Fruit fly (Drosophila melanogaster) whole organism, prepupa: ENCODE results near the gene CG2604.

Experiments
- Blimp-1 ChIP-seq: fragments of 200-800 bp; sonication (Bioruptor generic); optimal IDR thresholded peaks from 3 replicates; lab custom pipeline; 2017; ENCODE audit warnings: missing biosample characterization, missing genetic modification characterization, mild to moderate bottlenecking, moderate library complexity, missing genetic modification reagents
- CG10631 ChIP-seq: fragments of 200-800 bp; sonication (Bioruptor generic); optimal IDR thresholded peaks from 2 replicates; lab custom pipeline; 2016; ENCODE audit warnings: missing biosample characterization, missing genetic modification characterization
- CG10669 ChIP-seq: fragments of 200-800 bp; sonication (Bioruptor generic); optimal IDR thresholded peaks from 3 replicates; lab custom pipeline; 2018; ENCODE audit warnings: missing biosample characterization, mild to moderate bottlenecking, missing genetic modification characterization, moderate library complexity
- CG11294 ChIP-seq: fragments of 200-800 bp; sonication (Bioruptor generic); IDR thresholded peaks from 2 replicates; pipeline ENCODE4 v1.3.6; 2022; ENCODE audit warnings: missing biosample characterization, missing genetic modification characterization
- CG11762 ChIP-seq: fragments of 200-800 bp; sonication (Bioruptor generic); optimal IDR thresholded peaks from 3 replicates; lab custom pipeline; 2016; ENCODE audit warnings: missing biosample characterization, missing genetic modification characterization; ENCODE audit not compliant: insufficient read depth
- CG15336 ChIP-seq: fragments of 200-800 bp; sonication (Bioruptor generic); IDR thresholded peaks from 2 replicates; pipeline ENCODE4 v1.3.6; 2022; ENCODE audit warnings: missing biosample characterization, missing genetic modification characterization
- CG1621 ChIP-seq: fragments of 200-800 bp; sonication (Bioruptor generic); optimal IDR thresholded peaks from 3 replicates; lab custom pipeline; 2018; ENCODE audit warnings: missing biosample characterization, mild to moderate bottlenecking, missing genetic modification characterization
- CG31627 ChIP-seq: fragments of 200-800 bp; sonication (Bioruptor generic); optimal IDR thresholded peaks from 3 replicates; lab custom pipeline; 2016; ENCODE audit warnings: missing biosample characterization, missing genetic modification characterization
- CG32006 ChIP-seq: fragments of 200-800 bp; sonication (Bioruptor generic); optimal IDR thresholded peaks from 3 replicates; lab custom pipeline; 2017; ENCODE audit warnings: missing biosample characterization, mild to moderate bottlenecking, missing genetic modification characterization
- CG3919 ChIP-seq: fragments of 200-800 bp; sonication (Bioruptor generic); optimal IDR thresholded peaks from 3 replicates; lab custom pipeline; 2016; ENCODE audit warnings: missing biosample characterization, missing genetic modification characterization
- CG6163 ChIP-seq: fragments of 200-800 bp; sonication (Bioruptor generic); IDR thresholded peaks from 3 replicates; pipeline ENCODE4 v1.3.6; 2022; ENCODE audit warnings: missing biosample characterization, missing genetic modification characterization
- CG6276 ChIP-seq: fragments of 200-800 bp; sonication (Bioruptor generic); optimal IDR thresholded peaks from 2 replicates; lab custom pipeline; 2017; ENCODE audit warnings: missing biosample characterization, mild to moderate bottlenecking, missing genetic modification characterization
- CG6792 ChIP-seq: fragments of 200-800 bp; sonication (Bioruptor generic); optimal IDR thresholded peaks from 3 replicates; lab custom pipeline; 2016; ENCODE audit warnings: missing biosample characterization, missing genetic modification characterization
- CG7368 ChIP-seq: fragments of 200-800 bp; sonication (Bioruptor generic); optimal IDR thresholded peaks from 3 replicates; lab custom pipeline; 2016; ENCODE audit warnings: missing biosample characterization, missing genetic modification characterization
- CG8119 ChIP-seq: fragments of 200-800 bp; sonication (Bioruptor generic); IDR thresholded peaks from 3 replicates; pipeline ENCODE4 v1.3.6; 2022; ENCODE audit warnings: missing biosample characterization, missing genetic modification characterization
- CG8319 ChIP-seq: fragments of 200-800 bp; sonication (Bioruptor generic); optimal IDR thresholded peaks from 3 replicates; lab custom pipeline; 2016; ENCODE audit warnings: missing biosample characterization, missing genetic modification characterization
- CG9139 ChIP-seq: fragments of 200-800 bp; sonication (Bioruptor generic); optimal IDR thresholded peaks from 3 replicates; lab custom pipeline; 2017; ENCODE audit warnings: missing biosample characterization, mild to moderate bottlenecking, missing genetic modification characterization
- Eip78C ChIP-seq: fragments of 200-800 bp; sonication (Bioruptor generic); peaks from one replicate; lab custom pipeline; 2016; ENCODE audit warnings: missing biosample characterization, missing genetic modification characterization
- Eip93F ChIP-seq: fragments of 200-800 bp; sonication (Bioruptor generic); optimal IDR thresholded peaks from 2 replicates; lab custom pipeline; 2016; ENCODE audit warnings: missing biosample characterization, mild to moderate bottlenecking, missing genetic modification characterization
- Gug ChIP-seq: fragments of 200-800 bp; sonication (Bioruptor generic); IDR thresholded peaks from 2 replicates; pipeline ENCODE4 v1.3.6; 2022; ENCODE audit warnings: missing biosample characterization, missing genetic modification characterization
- Hr38 ChIP-seq: sonication (Bioruptor generic); optimal IDR thresholded peaks from 2 replicates; lab custom pipeline; 2016; ENCODE audit warnings: missing biosample characterization, missing genetic modification characterization
- Hr39 ChIP-seq: fragments of 200-800 bp; sonication (Bioruptor generic); optimal IDR thresholded peaks from 2 replicates; lab custom pipeline; 2016; ENCODE audit warnings: missing biosample characterization, missing genetic modification characterization
- Lpt ChIP-seq: fragments of 200-800 bp; sonication (Bioruptor generic); optimal IDR thresholded peaks from 3 replicates; lab custom pipeline; 2016; ENCODE audit warnings: missing biosample characterization, missing genetic modification characterization
- Met ChIP-seq: fragments of 200-800 bp; sonication (Bioruptor generic); optimal IDR thresholded peaks from 3 replicates; lab custom pipeline; 2016; ENCODE audit warnings: missing biosample characterization, missing genetic modification characterization
- OdsH ChIP-seq: fragments of 200-800 bp; sonication (Bioruptor generic); optimal IDR thresholded peaks from 3 replicates; lab custom pipeline; 2016; ENCODE audit warnings: missing biosample characterization, missing genetic modification characterization
- achi ChIP-seq: fragments of 200-800 bp; sonication (Bioruptor generic); optimal IDR thresholded peaks from 3 replicates; lab custom pipeline; 2016; ENCODE audit warnings: missing biosample characterization, missing genetic modification characterization
- acj6 ChIP-seq: fragments of 200-800 bp; sonication (Bioruptor generic); optimal IDR thresholded peaks from 3 replicates; lab custom pipeline; 2016; ENCODE audit warnings: missing biosample characterization, missing genetic modification characterization
- dac ChIP-seq: fragments of 200-800 bp; sonication (Bioruptor generic); optimal IDR thresholded peaks from 2 replicates; lab custom pipeline; 2017; ENCODE audit warnings: missing biosample characterization, mild to moderate bottlenecking, missing genetic modification characterization
- dsx ChIP-seq: fragments of 200-800 bp; optimal IDR thresholded peaks from 3 replicates; lab custom pipeline; 2019; ENCODE audit warnings: missing biosample characterization, mild to moderate bottlenecking, missing genetic modification characterization, moderate library complexity; ENCODE audit not compliant: poor library complexity, severe bottlenecking
- eg ChIP-seq: fragments of 200-800 bp; sonication (Bioruptor generic); IDR thresholded peaks from 3 replicates; pipeline ENCODE4 v1.3.6; 2022; ENCODE audit warnings: missing biosample characterization, missing genetic modification characterization
- esn ChIP-seq: fragments of 200-800 bp; sonication (Bioruptor generic); optimal IDR thresholded peaks from 2 replicates; lab custom pipeline; 2016; ENCODE audit warnings: missing biosample characterization, mild to moderate bottlenecking, missing genetic modification characterization, moderate library complexity
- fd85E ChIP-seq: fragments of 200-800 bp; sonication (Bioruptor generic); optimal IDR thresholded peaks from 3 replicates; lab custom pipeline; 2016; ENCODE audit warnings: missing biosample characterization, missing genetic modification characterization
- fkh ChIP-seq: fragments of 200-800 bp; sonication (Bioruptor generic); optimal IDR thresholded peaks from 3 replicates; lab custom pipeline; 2017; ENCODE audit warnings: missing biosample characterization, mild to moderate bottlenecking, missing genetic modification characterization, moderate library complexity
- net ChIP-seq: fragments of 200-800 bp; sonication (Bioruptor generic); optimal IDR thresholded peaks from 3 replicates; lab custom pipeline; 2016; ENCODE audit warnings: missing biosample characterization, missing genetic modification characterization
- pdm3 ChIP-seq: fragments of 200-800 bp; sonication (Bioruptor generic); optimal IDR thresholded peaks from 3 replicates; lab custom pipeline; 2016; ENCODE audit warnings: missing biosample characterization, missing genetic modification characterization
- spab ChIP-seq: fragments of 200-800 bp; sonication (Bioruptor generic); optimal IDR thresholded peaks from 2 replicates; lab custom pipeline; 2017; ENCODE audit warnings: missing biosample characterization, mild to moderate bottlenecking, missing genetic modification characterization, missing genetic modification reagents
- svp ChIP-seq: fragments of 200-800 bp; sonication (Bioruptor generic); peaks from one replicate; lab custom pipeline; 2016; ENCODE audit warnings: missing biosample characterization, missing genetic modification characterization
- topi ChIP-seq: fragments of 200-800 bp; sonication (Bioruptor generic); optimal IDR thresholded peaks from 3 replicates; lab custom pipeline; 2016; ENCODE audit warnings: missing biosample characterization, missing genetic modification characterization
- vri ChIP-seq: fragments of 200-800 bp; sonication (Bioruptor generic); optimal IDR thresholded peaks from 3 replicates; lab custom pipeline; 2016; ENCODE audit warnings: missing biosample characterization, mild to moderate bottlenecking, missing genetic modification characterization

CG2604 gene

DNA sequence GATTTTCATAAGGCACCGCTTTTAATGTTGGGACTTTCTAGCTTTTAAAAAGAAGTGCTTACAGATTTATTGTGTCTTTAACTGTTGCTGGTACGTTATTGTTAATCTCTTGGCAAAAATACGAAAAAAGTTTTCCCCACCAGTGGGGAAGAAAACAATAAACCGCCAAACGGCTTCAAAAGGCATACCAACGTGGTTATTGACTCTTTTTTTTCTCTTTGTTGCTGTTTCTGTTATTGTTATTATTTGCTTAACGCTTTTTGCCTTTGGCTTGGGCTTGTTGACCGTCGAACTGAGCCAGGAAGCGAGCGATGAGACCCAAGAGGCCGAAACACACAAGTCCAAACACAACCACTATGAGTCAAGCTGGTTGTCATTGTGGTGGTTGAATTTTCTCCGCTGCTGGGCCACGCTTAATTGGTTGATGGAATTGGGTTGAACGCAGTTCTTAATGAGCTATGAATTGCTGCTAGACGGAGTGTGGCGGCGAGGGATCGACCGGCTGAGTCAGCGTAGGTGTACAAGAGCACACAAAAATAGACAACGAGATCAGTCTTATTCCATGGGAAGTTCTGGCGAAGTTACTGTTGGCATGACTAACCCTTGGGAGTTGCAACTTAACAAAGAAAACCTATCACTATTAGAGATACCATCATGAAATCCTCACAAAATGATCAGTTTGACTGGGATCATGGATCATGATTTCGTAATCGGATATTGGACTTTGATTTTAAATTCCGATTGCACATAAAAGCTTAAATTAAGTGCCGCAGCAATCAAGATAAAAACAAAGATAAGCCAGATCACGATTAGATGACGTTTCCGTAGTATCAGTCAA, 15.7 kb downstream of the CG2604 start:
- TF ChIP-seq Gug: no peak
- TF ChIP-seq fkh: peak; percentile 63
- peak; percentile 23 for TF ChIP-seq vri (GFP tag; lab: Kevin White, UChicago)

DNA sequence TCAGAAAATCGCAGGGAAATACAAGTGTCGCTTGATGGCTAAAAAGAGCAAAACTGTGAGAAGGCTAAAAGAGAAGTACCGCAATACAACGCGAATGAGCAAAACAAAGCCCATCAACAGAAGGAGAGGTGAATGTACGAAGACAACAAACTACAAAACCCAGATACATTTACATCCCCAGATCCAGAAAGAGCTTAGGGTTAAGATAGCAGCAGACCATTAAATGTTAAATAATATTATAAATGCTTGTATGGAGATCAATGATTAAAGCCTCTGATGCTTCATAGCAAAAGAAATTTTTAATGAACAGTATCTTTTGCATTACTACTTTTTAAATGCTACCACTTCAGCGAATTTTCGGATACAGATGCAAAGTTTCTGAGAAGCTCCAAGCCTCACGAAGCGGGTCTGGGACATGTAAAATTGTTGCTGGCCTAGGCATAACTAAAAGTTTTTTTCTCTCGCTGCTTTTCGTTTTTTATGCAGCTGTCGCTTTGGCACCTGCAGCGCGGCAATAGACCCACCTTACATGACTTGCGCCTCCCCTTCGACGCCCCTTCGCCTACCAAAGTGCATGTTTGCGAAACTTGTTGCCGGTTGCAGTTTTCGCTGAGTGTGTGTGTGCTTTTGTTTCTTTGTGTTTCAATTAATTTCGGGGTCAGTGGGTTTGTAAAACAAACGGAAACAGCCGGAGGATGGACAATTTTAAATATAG, 17.7 kb downstream of the CG2604 start:
- TF ChIP-seq net (GFP tag; lab: Kevin White, UChicago) (peak; percentile 11), CG1621 (no peak), CG15336 (GFP tag; lab: Robert Waterston, UW) (peak; percentile 24; the same call in 1 of the 2 replicates), topi (GFP tag; lab: Kevin White, UChicago) (no peak), achi (GFP tag; lab: Kevin White, UChicago) (no peak), eg (GFP tag; lab: Robert Waterston, UW) (peak; percentile 57; the same call in 2 of the 3 replicates), Lpt (GFP tag; lab: Kevin White, UChicago) (peak; percentile 37), CG6276 (GFP tag; lab: Kevin White, UChicago) (peak; percentile 34), CG6163 (GFP tag; lab: Robert Waterston, UW) (peak; percentile 50; the same call in 1 of the 3 replicates)

DNA sequence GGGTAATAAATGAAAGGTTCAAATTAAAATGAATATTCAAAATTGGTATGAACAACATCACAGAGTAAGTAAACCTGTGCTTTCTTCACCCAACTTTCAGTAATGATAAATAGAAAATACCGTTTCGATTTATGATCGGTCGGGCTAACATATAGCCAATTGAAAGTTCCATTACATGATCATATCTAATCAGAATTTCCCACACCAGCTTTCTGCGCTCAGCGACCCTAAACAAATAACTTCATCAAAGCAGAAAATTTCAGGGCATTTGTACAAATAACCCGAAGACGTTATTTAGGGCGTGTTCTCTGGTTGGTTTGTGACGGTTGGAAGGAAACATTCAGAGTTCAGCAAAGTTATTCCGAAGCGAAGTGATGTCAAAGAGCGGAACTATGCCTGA, 19.4 kb downstream of the CG2604 start:
- TF ChIP-seq Hr39 (GFP tag; lab: Kevin White, UChicago) (no peak), fkh (peak; percentile 33)

DNA sequence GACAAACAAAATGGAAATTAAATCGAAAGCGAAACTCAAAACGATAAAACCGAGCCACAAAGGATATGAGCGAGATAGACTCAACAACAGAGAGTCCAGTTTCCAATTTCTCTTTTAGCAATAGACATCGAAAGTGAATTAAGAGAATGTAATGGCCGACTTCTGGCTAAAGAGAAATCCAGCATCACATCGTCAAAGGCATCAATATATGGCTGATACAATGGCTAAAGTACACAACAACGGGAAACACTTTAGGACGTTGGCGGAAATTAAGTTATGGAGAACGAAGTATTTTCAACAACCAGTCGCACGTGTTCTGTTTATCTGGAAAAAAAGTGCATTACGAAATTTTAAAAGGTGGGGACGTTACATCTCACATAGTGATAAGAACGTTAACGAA, 23.6 kb downstream of the CG2604 start:
- TF ChIP-seq Hr38 (GFP tag; lab: Kevin White, UChicago): no peak
- TF ChIP-seq svp (GFP tag; lab: Kevin White, UChicago): no peak
- TF ChIP-seq dsx: no peak
- no peak for TF ChIP-seq CG10669
- TF ChIP-seq CG8119 (GFP tag; lab: Robert Waterston, UW): no peak
- TF ChIP-seq dac (GFP tag; lab: Kevin White, UChicago): no peak
- TF ChIP-seq Gug: no peak
- TF ChIP-seq OdsH (GFP tag; lab: Kevin White, UChicago): no peak
- no peak for TF ChIP-seq CG32006 (GFP tag; lab: Kevin White, UChicago)
- TF ChIP-seq CG11294 (GFP tag; lab: Robert Waterston, UW): no peak
- no peak for TF ChIP-seq CG3919 (GFP tag; lab: Kevin White, UChicago)
- no peak for TF ChIP-seq vri (GFP tag; lab: Kevin White, UChicago)

DNA sequence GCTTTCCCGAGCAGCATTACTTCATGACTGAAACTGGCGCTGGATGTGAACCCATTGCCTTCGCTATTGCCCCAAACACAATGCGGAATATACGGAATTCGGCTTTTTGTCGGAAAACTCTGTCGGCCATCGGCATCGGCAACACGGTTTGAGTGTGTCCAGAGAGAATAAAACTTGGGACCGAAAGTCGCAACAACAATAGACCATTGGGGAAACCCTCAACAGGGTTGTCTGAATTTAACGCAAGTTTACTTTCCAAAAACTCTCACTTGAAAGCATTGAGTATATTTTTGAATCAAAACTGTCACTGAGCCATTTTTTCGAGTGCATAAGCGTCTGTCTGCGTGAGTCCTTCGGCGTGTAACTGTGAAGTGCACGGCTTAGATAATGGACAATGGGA, 24.9 kb downstream of the CG2604 start:
- peak; percentile 38 for TF ChIP-seq CG10631 (GFP tag; lab: Kevin White, UChicago)
- peak; percentile 34 for TF ChIP-seq dac (GFP tag; lab: Kevin White, UChicago)
- no peak for TF ChIP-seq Hr38 (GFP tag; lab: Kevin White, UChicago)
- TF ChIP-seq Eip78C (GFP tag; lab: Kevin White, UChicago): peak; percentile 79
- TF ChIP-seq CG6276 (GFP tag; lab: Kevin White, UChicago): peak; percentile 27
- no peak for TF ChIP-seq CG11762 (GFP tag; lab: Kevin White, UChicago)
- TF ChIP-seq CG6163 (GFP tag; lab: Robert Waterston, UW): no peak
- peak; percentile 51; the same call in 1 of the 2 replicates for TF ChIP-seq Gug
- peak; percentile 54 for TF ChIP-seq esn (GFP tag; lab: Kevin White, UChicago)
- TF ChIP-seq CG31627 (GFP tag; lab: Kevin White, UChicago): peak; percentile 37
- TF ChIP-seq CG7368 (GFP tag; lab: Kevin White, UChicago): peak; percentile 50
- TF ChIP-seq OdsH (GFP tag; lab: Kevin White, UChicago): peak; percentile 45
- TF ChIP-seq Hr39 (GFP tag; lab: Kevin White, UChicago): peak; percentile 28
- peak; percentile 30 for TF ChIP-seq Met
- no peak for TF ChIP-seq fd85E (GFP tag; lab: Kevin White, UChicago)
- no peak for TF ChIP-seq Eip93F
- peak; percentile 45 for TF ChIP-seq acj6 (GFP tag; lab: Kevin White, UChicago)
- no peak for TF ChIP-seq CG9139 (GFP tag; lab: Kevin White, UChicago)
- TF ChIP-seq achi (GFP tag; lab: Kevin White, UChicago): peak; percentile 46
- no peak for TF ChIP-seq fkh
- TF ChIP-seq CG8119 (GFP tag; lab: Robert Waterston, UW): 0 out of 3 replicates have a peak, but pooled peaks have one; percentile 28
- no peak for TF ChIP-seq CG1621
- no peak for TF ChIP-seq Blimp-1 (GFP tag; lab: Kevin White, UChicago)
- TF ChIP-seq svp (GFP tag; lab: Kevin White, UChicago): no peak
- peak; percentile 37 for TF ChIP-seq pdm3 (GFP tag; lab: Kevin White, UChicago)
- TF ChIP-seq CG6792 (GFP tag; lab: Kevin White, UChicago): peak; percentile 32
- no peak for TF ChIP-seq dsx
- TF ChIP-seq CG8319 (GFP tag; lab: Kevin White, UChicago): no peak
- peak; percentile 39 for TF ChIP-seq CG3919 (GFP tag; lab: Kevin White, UChicago)
- TF ChIP-seq spab (GFP tag; lab: Kevin White, UChicago): no peak
